Fruit fly (Drosophila melanogaster) whole organism, embryonic: ENCODE measurements around the gene MRG15.

Experiments
- Aef1 ChIP-seq: fragments of 200-800 bp; sonication (Bioruptor generic); IDR thresholded peaks from 3 replicates; pipeline ENCODE4 v1.3.6; 2022; ENCODE audit warnings: missing biosample characterization, missing genetic modification characterization
- Bdp1 ChIP-seq: fragments of 200-800 bp; sonication (Bioruptor generic); optimal IDR thresholded peaks from 3 replicates; lab custom pipeline; 2016; ENCODE audit warnings: missing biosample characterization, missing genetic modification characterization
- Bteb2 ChIP-seq: fragments of 200-800 bp; sonication (Bioruptor generic); optimal IDR thresholded peaks from 2 replicates; lab custom pipeline; 2016; ENCODE audit warnings: missing biosample characterization, missing genetic modification characterization
- CG10147 ChIP-seq: fragments of 200-800 bp; sonication (Bioruptor generic); optimal IDR thresholded peaks from 2 replicates; lab custom pipeline; 2019; ENCODE audit warnings: missing biosample characterization, mild to moderate bottlenecking, missing genetic modification characterization, moderate library complexity
- CG10321 ChIP-seq: fragments of 200-800 bp; sonication (Bioruptor generic); IDR thresholded peaks from 2 replicates; pipeline ENCODE4 v1.3.6; 2022; ENCODE audit warnings: missing biosample characterization, missing genetic modification characterization
- CG11085 ChIP-seq: fragments of 200-800 bp; sonication (Bioruptor generic); IDR thresholded peaks from 2 replicates; pipeline ENCODE4 v1.3.6; 2022; ENCODE audit warnings: missing biosample characterization, missing genetic modification characterization
- CG12155 ChIP-seq: fragments of 200-800 bp; sonication (Bioruptor generic); optimal IDR thresholded peaks from 3 replicates; lab custom pipeline; 2016; ENCODE audit warnings: missing biosample characterization, missing genetic modification characterization
- CG12236 ChIP-seq: fragments of 200-800 bp; sonication (Bioruptor generic); optimal IDR thresholded peaks from 2 replicates; lab custom pipeline; 2016; ENCODE audit warnings: missing biosample characterization, missing genetic modification characterization
- CG12744 ChIP-seq: fragments of 200-800 bp; sonication (Bioruptor generic); optimal IDR thresholded peaks from 2 replicates; lab custom pipeline; 2016; ENCODE audit warnings: missing biosample characterization, missing genetic modification characterization
- CG12942 ChIP-seq: fragments of 200-800 bp; sonication (Bioruptor generic); optimal IDR thresholded peaks from 3 replicates; lab custom pipeline; 2016; ENCODE audit warnings: missing biosample characterization, missing genetic modification characterization
- CG13287 ChIP-seq: fragments of 200-800 bp; sonication (Bioruptor generic); IDR thresholded peaks from 2 replicates; pipeline ENCODE4 v1.3.6; 2022; ENCODE audit warnings: missing biosample characterization, missing genetic modification characterization; ENCODE audit not compliant: partially characterized antibody
- CG15514 ChIP-seq: fragments of 200-800 bp; sonication (Bioruptor generic); optimal IDR thresholded peaks from 3 replicates; lab custom pipeline; 2017; ENCODE audit warnings: missing biosample characterization, missing genetic modification characterization, mild to moderate bottlenecking, moderate library complexity, missing genetic modification reagents
- CG15601 ChIP-seq: fragments of 200-800 bp; sonication (Bioruptor generic); optimal IDR thresholded peaks from 3 replicates; lab custom pipeline; 2019; ENCODE audit warnings: missing biosample characterization, mild to moderate bottlenecking, missing genetic modification characterization, moderate library complexity
- CG16863 ChIP-seq: fragments of 200-800 bp; sonication (Bioruptor generic); optimal IDR thresholded peaks from 3 replicates; lab custom pipeline; 2016; ENCODE audit warnings: missing biosample characterization, missing genetic modification characterization
- CG17186 ChIP-seq: fragments of 200-800 bp; sonication (Bioruptor generic); optimal IDR thresholded peaks from 3 replicates; lab custom pipeline; 2017; ENCODE audit warnings: missing biosample characterization, missing genetic modification reagents, missing genetic modification characterization
- CG17912 ChIP-seq: fragments of 200-800 bp; sonication (Bioruptor generic); optimal IDR thresholded peaks from 2 replicates; lab custom pipeline; 2018; ENCODE audit warnings: missing biosample characterization, mild to moderate bottlenecking, missing genetic modification characterization
- CG18262 ChIP-seq: fragments of 200-800 bp; optimal IDR thresholded peaks from 3 replicates; lab custom pipeline; 2019; ENCODE audit warnings: missing biosample characterization, mild to moderate bottlenecking, missing genetic modification characterization, moderate library complexity
- CG2120 ChIP-seq: fragments of 200-800 bp; sonication (Bioruptor generic); optimal IDR thresholded peaks from 3 replicates; lab custom pipeline; 2016; ENCODE audit warnings: missing biosample characterization, missing genetic modification characterization
- CG2199 ChIP-seq: fragments of 200-800 bp; sonication (Bioruptor generic); IDR thresholded peaks from 3 replicates; pipeline ENCODE4 v1.3.6; 2022; ENCODE audit warnings: missing biosample characterization, missing genetic modification characterization
- CG3838 ChIP-seq: fragments of 200-800 bp; sonication (Bioruptor generic); optimal IDR thresholded peaks from 3 replicates; lab custom pipeline; 2016; ENCODE audit warnings: missing biosample characterization, missing genetic modification characterization
- CG4730 ChIP-seq: fragments of 200-800 bp; sonication (Bioruptor generic); IDR thresholded peaks from 2 replicates; pipeline ENCODE4 v1.3.6; 2022; ENCODE audit warnings: missing biosample characterization, missing genetic modification characterization
- CG7372 ChIP-seq: fragments of 200-800 bp; sonication (Bioruptor generic); IDR thresholded peaks from 2 replicates; pipeline ENCODE4 v1.3.6; 2022; ENCODE audit warnings: missing biosample characterization, missing genetic modification characterization
- CG8290 ChIP-seq, 3 experiments: fragments of 200-800 bp; sonication (Bioruptor generic); optimal IDR thresholded peaks; 2 replicates each; lab custom pipeline; 2016 to 2019; ENCODE audit warnings: missing biosample characterization in 3 of 3, missing genetic modification characterization in 3 of 3, mild to moderate bottlenecking in 2 of 3, moderate library complexity in 1 of 3
- CG8765 ChIP-seq: fragments of 200-800 bp; sonication (Bioruptor generic); IDR thresholded peaks from 2 replicates; pipeline ENCODE4 v1.3.6; 2022; ENCODE audit warnings: missing biosample characterization, missing genetic modification characterization
- Dad ChIP-seq: fragments of 200-800 bp; sonication (Bioruptor generic); optimal IDR thresholded peaks from 3 replicates; lab custom pipeline; 2016; ENCODE audit warnings: missing biosample characterization, missing genetic modification characterization
- HLH3B ChIP-seq: fragments of 200-800 bp; sonication (Bioruptor generic); IDR thresholded peaks from 2 replicates; pipeline ENCODE4 v1.3.6; 2022; ENCODE audit warnings: missing biosample characterization, missing genetic modification characterization
- HLHmδ ChIP-seq: fragments of 200-800 bp; sonication (Bioruptor generic); optimal IDR thresholded peaks from 2 replicates; lab custom pipeline; 2018; ENCODE audit warnings: missing biosample characterization, mild to moderate bottlenecking, missing genetic modification characterization, moderate library complexity
- Jarid2 ChIP-seq: fragments of 200-800 bp; sonication (Bioruptor generic); optimal IDR thresholded peaks from 3 replicates; lab custom pipeline; 2017; ENCODE audit warnings: mild to moderate bottlenecking, missing biosample characterization, missing genetic modification reagents, missing genetic modification characterization
- Lpt ChIP-seq: fragments of >200 bp; optimal IDR thresholded peaks from 2 replicates; lab custom pipeline; 2018; ENCODE audit warnings: missing biosample characterization, missing genetic modification characterization
- Oaz ChIP-seq: fragments of 200-800 bp; sonication (Bioruptor generic); IDR thresholded peaks from 2 replicates; pipeline ENCODE4 v1.3.6; 2022; ENCODE audit warnings: missing biosample characterization, missing genetic modification characterization
- Poxn ChIP-seq: fragments of 200-800 bp; sonication (Bioruptor generic); IDR thresholded peaks from 2 replicates; pipeline ENCODE4 v1.3.6; 2022; ENCODE audit warnings: missing biosample characterization, missing genetic modification characterization
- Scr ChIP-seq: fragments of 200-800 bp; sonication (Bioruptor generic); IDR thresholded peaks from 2 replicates; pipeline ENCODE4 v1.3.6; 2022; ENCODE audit warnings: missing biosample characterization, missing genetic modification characterization; ENCODE audit not compliant: partially characterized antibody
- abd-A ChIP-seq: fragments of 200-800 bp; sonication (Bioruptor generic); optimal IDR thresholded peaks from 3 replicates; lab custom pipeline; 2019; ENCODE audit warnings: missing biosample characterization, mild to moderate bottlenecking, missing genetic modification characterization, moderate library complexity
- ap ChIP-seq: fragments of 200-800 bp; sonication (Bioruptor generic); IDR thresholded peaks from 2 replicates; pipeline ENCODE4 v1.3.6; 2022; ENCODE audit warnings: missing biosample characterization, missing genetic modification characterization
- bcd ChIP-seq: fragments of 200-800 bp; sonication (Bioruptor generic); optimal IDR thresholded peaks from 2 replicates; lab custom pipeline; 2017; ENCODE audit warnings: missing biosample characterization, mild to moderate bottlenecking, missing genetic modification characterization
- danr ChIP-seq: fragments of 200-800 bp; sonication (Bioruptor generic); IDR thresholded peaks from 2 replicates; pipeline ENCODE4 v1.3.6; 2022; ENCODE audit warnings: missing biosample characterization, missing genetic modification characterization
- dmrt99B ChIP-seq: fragments of 200-800 bp; sonication (Bioruptor generic); optimal IDR thresholded peaks from 2 replicates; lab custom pipeline; 2018; ENCODE audit warnings: missing biosample characterization, mild to moderate bottlenecking, missing genetic modification characterization, moderate library complexity
- dpn ChIP-seq, 2 experiments: fragments of 200-800 bp; sonication (Bioruptor generic); optimal IDR thresholded peaks; 3 replicates each; lab custom pipeline; 2016; ENCODE audit warnings: missing biosample characterization in 2 of 2, missing genetic modification characterization in 2 of 2
- ewg ChIP-seq: fragments of 200-800 bp; sonication (Bioruptor generic); optimal IDR thresholded peaks from 3 replicates; lab custom pipeline; 2017; ENCODE audit warnings: mild to moderate bottlenecking, missing biosample characterization, missing genetic modification reagents, missing genetic modification characterization
- fd64A ChIP-seq: fragments of 200-800 bp; sonication (Bioruptor generic); optimal IDR thresholded peaks from 3 replicates; lab custom pipeline; 2018; ENCODE audit warnings: missing biosample characterization, mild to moderate bottlenecking, missing genetic modification characterization
- gcm ChIP-seq: fragments of 200-800 bp; sonication (Bioruptor generic); optimal IDR thresholded peaks from 2 replicates; lab custom pipeline; 2019; ENCODE audit warnings: missing biosample characterization, mild to moderate bottlenecking, missing genetic modification characterization, moderate library complexity
- gcm2 ChIP-seq: fragments of 200-800 bp; sonication (Bioruptor generic); optimal IDR thresholded peaks from 2 replicates; lab custom pipeline; 2016; ENCODE audit warnings: missing biosample characterization, missing genetic modification characterization
- hth ChIP-seq: fragments of >200 bp; optimal IDR thresholded peaks from 2 replicates; lab custom pipeline; 2017; ENCODE audit warnings: inconsistent platforms
- jigr1 ChIP-seq: fragments of 200-800 bp; sonication (Bioruptor generic); IDR thresholded peaks from 3 replicates; pipeline ENCODE4 v1.3.6; 2022; ENCODE audit warnings: missing biosample characterization, missing genetic modification characterization
- p53 ChIP-seq: fragments of 200-800 bp; sonication (Bioruptor generic); optimal IDR thresholded peaks from 2 replicates; lab custom pipeline; 2016; ENCODE audit warnings: missing biosample characterization, missing genetic modification characterization
- peb ChIP-seq: fragments of 200-800 bp; sonication (Bioruptor generic); IDR thresholded peaks from 2 replicates; pipeline ENCODE4 v1.3.6; 2022; ENCODE audit warnings: missing biosample characterization, missing genetic modification characterization
- salm ChIP-seq: fragments of 200-800 bp; sonication (Bioruptor generic); optimal IDR thresholded peaks from 2 replicates; lab custom pipeline; 2018; ENCODE audit warnings: missing biosample characterization, mild to moderate bottlenecking, missing genetic modification characterization
- sens-2 ChIP-seq: fragments of 200-800 bp; sonication (Bioruptor generic); IDR thresholded peaks from 2 replicates; pipeline ENCODE4 v1.3.6; 2022; ENCODE audit warnings: missing biosample characterization, missing genetic modification characterization
- so ChIP-seq: fragments of 200-800 bp; sonication (Bioruptor generic); IDR thresholded peaks from 3 replicates; pipeline ENCODE4 v1.3.6; 2022; ENCODE audit warnings: missing biosample characterization, missing genetic modification characterization
- tio ChIP-seq: fragments of 200-800 bp; sonication (Bioruptor generic); optimal IDR thresholded peaks from 2 replicates; lab custom pipeline; 2017; ENCODE audit warnings: missing biosample characterization, missing genetic modification characterization, inconsistent platforms
- vnd ChIP-seq: fragments of 200-800 bp; sonication (Bioruptor generic); IDR thresholded peaks from 3 replicates; pipeline ENCODE4 v1.3.6; 2022; ENCODE audit warnings: missing biosample characterization, missing genetic modification characterization; ENCODE audit not compliant: partially characterized antibody

MRG15 gene

DNA sequence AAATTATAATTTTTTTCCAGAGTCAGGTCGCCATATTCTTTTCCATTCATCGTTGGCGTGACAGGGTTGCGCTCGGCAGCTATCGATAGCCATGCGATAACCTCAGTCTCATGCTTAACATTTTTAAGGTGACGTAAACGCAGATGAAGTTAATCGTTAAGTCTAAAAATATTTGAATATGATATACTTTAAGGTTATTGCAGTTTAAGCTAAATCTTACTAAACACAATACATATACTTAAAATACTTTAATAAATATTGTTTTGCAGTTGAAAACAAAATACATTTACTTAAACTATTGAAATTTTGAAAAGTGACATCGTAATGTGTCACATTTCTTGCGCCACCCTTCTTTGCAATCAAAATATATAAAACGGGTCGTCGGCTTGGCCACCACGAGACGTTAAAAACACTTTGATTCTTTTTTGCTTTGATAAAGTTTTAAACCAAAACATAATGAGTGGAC lies 2.7 kb downstream of the MRG15 start, which contains the start of the genes Cp190 and CG4338 (continued):
- TF ChIP-seq tio (no peak), CG2120 (GFP tag; lab: Kevin White, UChicago) (peak; percentile 97), Oaz (peak; percentile 90), salm (peak; percentile 98), vnd (GFP tag; lab: Robert Waterston, UW) (peak; percentile 60), CG13287 (GFP tag; lab: Robert Waterston, UW) (peak; percentile 80), CG12155 (GFP tag; lab: Kevin White, UChicago) (peak; percentile 97), Lpt (GFP tag; lab: Kevin White, UChicago) (no peak), CG12942 (GFP tag; lab: Kevin White, UChicago) (peak; percentile 97), so (GFP tag; lab: Robert Waterston, UW) (peak; percentile 96), Aef1 (GFP tag; lab: Robert Waterston, UW) (peak; percentile 93), Poxn (GFP tag; lab: Robert Waterston, UW) (peak; percentile 89), Bteb2 (GFP tag; lab: Kevin White, UChicago) (peak; percentile 93), Scr (peak; percentile 76), abd-A (tag; lab: Kevin White, UChicago) (no peak), CG12236 (GFP tag; lab: Kevin White, UChicago) (peak; percentile 79), Dad (GFP tag; lab: Kevin White, UChicago) (peak; percentile 87), CG16863 (GFP tag; lab: Kevin White, UChicago) (peak; percentile 90), CG2199 (GFP tag; lab: Robert Waterston, UW) (peak; percentile 89; the same call in 2 of the 3 replicates), hth (lab: Kevin White, UChicago) (no peak), CG18262 (tag; lab: Kevin White, UChicago) (peak; percentile 99), jigr1 (GFP tag; lab: Robert Waterston, UW) (peak; percentile 93), CG12744 (GFP tag; lab: Kevin White, UChicago) (peak; percentile 84), CG17912 (GFP tag; lab: Kevin White, UChicago) (peak; percentile 93), CG10147 (GFP tag; lab: Kevin White, UChicago) (peak; percentile 98), CG7372 (GFP tag; lab: Robert Waterston, UW) (peak; percentile 98), ewg (peak; percentile 94), CG17186 (peak; percentile 91), CG11085 (GFP tag; lab: Robert Waterston, UW) (peak; percentile 92), CG10321 (GFP tag; lab: Robert Waterston, UW) (peak; percentile 80), CG4730 (GFP tag; lab: Robert Waterston, UW) (no peak; the same call in none of the 2 replicates), Jarid2 (GFP tag; lab: Kevin White, UChicago) (peak; percentile 84), CG15601 (tag; lab: Kevin White, UChicago) (peak; percentile 98), CG3838 (peak; percentile 93), dpn (GFP tag; optimal IDR thresholded peaks at IDR 0.05; lab: Kevin White, UChicago) (peak; percentile 94 to 98), dmrt99B (peak; percentile 98), gcm (GFP tag; lab: Kevin White, UChicago) (peak; percentile 99), fd64A (peak; percentile 85), danr (peak; percentile 96), ap (GFP tag; lab: Robert Waterston, UW) (peak; percentile 91), CG8765 (peak; percentile 89), sens-2 (GFP tag; lab: Robert Waterston, UW) (peak; percentile 94), bcd (GFP tag; lab: Kevin White, UChicago) (peak; percentile 97), Bdp1 (peak; percentile 87), p53 (GFP tag; lab: Kevin White, UChicago) (peak; percentile 55), HLH3B (peak; percentile 96), CG8290 (GFP tag; optimal IDR thresholded peaks at IDR 0.05; lab: Kevin White, UChicago) (peak; percentile 96), CG8290 (tag; optimal IDR thresholded peaks at IDR 0.05; lab: Kevin White, UChicago) (peak; percentile 90), CG15514 (peak; percentile 93), peb (GFP tag; lab: Robert Waterston, UW) (peak; percentile 93), gcm2 (GFP tag; lab: Kevin White, UChicago) (peak; percentile 58), HLHmδ (GFP tag; lab: Kevin White, UChicago) (peak; percentile 3)
